Fruit fly (Drosophila melanogaster) whole organism, embryonic: ENCODE measurements around the gene CG11695.

Experiments used
- Atf-2 ChIP-seq: fragments of 200-800 bp; sonication (Bioruptor generic); optimal IDR thresholded peaks from 2 replicates; lab custom pipeline; 2016; ENCODE audit warnings: missing biosample characterization, missing genetic modification characterization
- Bgb ChIP-seq: fragments of 200-800 bp; sonication (Bioruptor generic); IDR thresholded peaks from 2 replicates; pipeline ENCODE4 v1.3.6; 2022; ENCODE audit warnings: missing biosample characterization, missing genetic modification characterization; ENCODE audit not compliant: partially characterized antibody
- CG11247 ChIP-seq: fragments of 200-800 bp; sonication (Bioruptor generic); IDR thresholded peaks from 2 replicates; pipeline ENCODE4 v1.3.6; 2022; ENCODE audit warnings: missing biosample characterization, missing genetic modification characterization
- CG12104 ChIP-seq: fragments of 200-800 bp; sonication (Bioruptor generic); optimal IDR thresholded peaks from 3 replicates; lab custom pipeline; 2016; ENCODE audit warnings: missing biosample characterization, missing genetic modification characterization
- CG12942 ChIP-seq: fragments of 200-800 bp; sonication (Bioruptor generic); optimal IDR thresholded peaks from 3 replicates; lab custom pipeline; 2016; ENCODE audit warnings: missing biosample characterization, missing genetic modification characterization
- CG15479 ChIP-seq: fragments of 200-800 bp; sonication (Bioruptor generic); optimal IDR thresholded peaks from 3 replicates; lab custom pipeline; 2019; ENCODE audit warnings: missing biosample characterization, mild to moderate bottlenecking, missing genetic modification characterization, moderate library complexity
- CG15514 ChIP-seq: fragments of 200-800 bp; sonication (Bioruptor generic); optimal IDR thresholded peaks from 3 replicates; lab custom pipeline; 2017; ENCODE audit warnings: missing biosample characterization, missing genetic modification characterization, mild to moderate bottlenecking, moderate library complexity, missing genetic modification reagents
- CG15696 ChIP-seq: fragments of 200-800 bp; sonication (Bioruptor generic); optimal IDR thresholded peaks from 2 replicates; lab custom pipeline; 2019; ENCODE audit warnings: missing biosample characterization, mild to moderate bottlenecking, missing genetic modification characterization, moderate library complexity
- CG17359 ChIP-seq: fragments of 200-800 bp; sonication (Bioruptor generic); optimal IDR thresholded peaks from 3 replicates; lab custom pipeline; 2018; ENCODE audit warnings: missing biosample characterization, mild to moderate bottlenecking, missing genetic modification characterization, moderate library complexity
- CG2202 ChIP-seq: fragments of 200-800 bp; sonication (Bioruptor generic); optimal IDR thresholded peaks from 2 replicates; lab custom pipeline; 2018; ENCODE audit warnings: missing biosample characterization, mild to moderate bottlenecking, missing genetic modification characterization
- CG30431 ChIP-seq: fragments of 200-800 bp; sonication (Bioruptor generic); optimal IDR thresholded peaks from 2 replicates; lab custom pipeline; 2017; ENCODE audit warnings: missing biosample characterization, missing genetic modification characterization
- CG31365 ChIP-seq: fragments of 200-800 bp; sonication (Bioruptor generic); optimal IDR thresholded peaks from 2 replicates; lab custom pipeline; 2018; ENCODE audit warnings: missing biosample characterization, mild to moderate bottlenecking, missing genetic modification characterization
- CG31441 ChIP-seq: fragments of 200-800 bp; sonication (Bioruptor generic); IDR thresholded peaks from 2 replicates; pipeline ENCODE4 v1.3.6; 2022; ENCODE audit warnings: missing biosample characterization, missing genetic modification characterization
- CG33557 ChIP-seq: fragments of 200-800 bp; sonication (Bioruptor generic); optimal IDR thresholded peaks from 2 replicates; lab custom pipeline; 2019; ENCODE audit warnings: missing biosample characterization, mild to moderate bottlenecking, missing genetic modification characterization, moderate library complexity
- CG4360 ChIP-seq: fragments of 200-800 bp; sonication (Bioruptor generic); IDR thresholded peaks from 2 replicates; pipeline ENCODE4 v1.3.6; 2022; ENCODE audit warnings: missing biosample characterization, missing genetic modification characterization
- CG5953 ChIP-seq: fragments of 200-800 bp; sonication (Bioruptor generic); IDR thresholded peaks from 2 replicates; pipeline ENCODE4 v1.3.6; 2022; ENCODE audit warnings: missing biosample characterization, missing genetic modification characterization
- CG6254 ChIP-seq: fragments of 200-800 bp; sonication (Bioruptor generic); optimal IDR thresholded peaks from 3 replicates; lab custom pipeline; 2017; ENCODE audit warnings: mild to moderate bottlenecking, missing biosample characterization, missing genetic modification reagents, missing genetic modification characterization
- CG6765 ChIP-seq: fragments of 200-800 bp; sonication (Bioruptor generic); optimal IDR thresholded peaks from 3 replicates; lab custom pipeline; 2017; ENCODE audit warnings: missing biosample characterization, mild to moderate bottlenecking, missing genetic modification characterization
- CG7786 ChIP-seq: fragments of 200-800 bp; sonication (Bioruptor generic); optimal IDR thresholded peaks from 2 replicates; lab custom pipeline; 2016; ENCODE audit warnings: missing biosample characterization, missing genetic modification characterization
- CG9797 ChIP-seq: fragments of 200-800 bp; sonication (Bioruptor generic); optimal IDR thresholded peaks from 3 replicates; lab custom pipeline; 2018; ENCODE audit warnings: missing biosample characterization, mild to moderate bottlenecking, missing genetic modification characterization
- Camta ChIP-seq: fragments of 200-800 bp; sonication (Bioruptor generic); optimal IDR thresholded peaks from 2 replicates; lab custom pipeline; 2016; ENCODE audit warnings: missing biosample characterization, missing genetic modification characterization
- Chrac-16 ChIP-seq: fragments of 200-800 bp; sonication (Bioruptor generic); optimal IDR thresholded peaks from 3 replicates; lab custom pipeline; 2016; ENCODE audit warnings: missing biosample characterization, missing genetic modification characterization
- D19B ChIP-seq: fragments of 200-800 bp; sonication (Bioruptor generic); optimal IDR thresholded peaks from 2 replicates; lab custom pipeline; 2017; ENCODE audit warnings: missing biosample characterization, mild to moderate bottlenecking, missing genetic modification characterization
- Drgx ChIP-seq: fragments of 200-800 bp; sonication (Bioruptor generic); IDR thresholded peaks from 2 replicates; pipeline ENCODE4 v1.3.6; 2022; ENCODE audit warnings: missing biosample characterization, missing genetic modification characterization
- Fer2 ChIP-seq: fragments of 200-800 bp; sonication (Bioruptor generic); optimal IDR thresholded peaks from 2 replicates; lab custom pipeline; 2018; ENCODE audit warnings: missing biosample characterization, mild to moderate bottlenecking, missing genetic modification characterization, moderate library complexity
- Hr39 ChIP-seq: fragments of >200 bp; optimal IDR thresholded peaks from 2 replicates; lab custom pipeline; 2017
- Jarid2 ChIP-seq: fragments of 200-800 bp; sonication (Bioruptor generic); optimal IDR thresholded peaks from 3 replicates; lab custom pipeline; 2017; ENCODE audit warnings: mild to moderate bottlenecking, missing biosample characterization, missing genetic modification reagents, missing genetic modification characterization
- Myb ChIP-seq: fragments of 200-800 bp; sonication (Bioruptor generic); optimal IDR thresholded peaks from 2 replicates; lab custom pipeline; 2016; ENCODE audit warnings: missing biosample characterization, missing genetic modification characterization
- NC2β ChIP-seq: fragments of 200-800 bp; sonication (Bioruptor generic); optimal IDR thresholded peaks from 2 replicates; lab custom pipeline; 2016; ENCODE audit warnings: missing biosample characterization, missing genetic modification characterization
- TFAM ChIP-seq: fragments of 200-800 bp; sonication (Bioruptor generic); optimal IDR thresholded peaks from 2 replicates; lab custom pipeline; 2017; ENCODE audit warnings: missing biosample characterization, missing genetic modification characterization, inconsistent platforms
- abd-A ChIP-seq: fragments of 200-800 bp; sonication (Bioruptor generic); optimal IDR thresholded peaks from 3 replicates; lab custom pipeline; 2019; ENCODE audit warnings: missing biosample characterization, mild to moderate bottlenecking, missing genetic modification characterization, moderate library complexity
- bsh ChIP-seq, 2 experiments: fragments of 200-800 bp; sonication (Bioruptor generic); optimal IDR thresholded peaks; 2 replicates each; lab custom pipeline; 2017 to 2018; ENCODE audit warnings: mild to moderate bottlenecking in 2 of 2, missing biosample characterization in 2 of 2, missing genetic modification characterization in 2 of 2, moderate library complexity in 1 of 2
- cg ChIP-seq: fragments of 200-800 bp; sonication (Bioruptor generic); optimal IDR thresholded peaks from 3 replicates; lab custom pipeline; 2019; ENCODE audit warnings: missing biosample characterization, mild to moderate bottlenecking, missing genetic modification characterization, moderate library complexity
- corto ChIP-seq: fragments of 200-800 bp; sonication (Bioruptor generic); optimal IDR thresholded peaks from 2 replicates; lab custom pipeline; 2016; ENCODE audit warnings: missing biosample characterization, mild to moderate bottlenecking, missing genetic modification characterization, moderate library complexity
- dan ChIP-seq: fragments of 200-800 bp; sonication (Bioruptor generic); IDR thresholded peaks from 2 replicates; pipeline ENCODE4 v1.3.6; 2022; ENCODE audit warnings: missing biosample characterization, missing genetic modification characterization
- exex ChIP-seq: fragments of 200-800 bp; sonication (Bioruptor generic); optimal IDR thresholded peaks from 4 replicates; lab custom pipeline; 2018; ENCODE audit warnings: missing biosample characterization, mild to moderate bottlenecking, missing genetic modification characterization, moderate library complexity
- ftz-f1 ChIP-seq: fragments of 200-800 bp; sonication (Bioruptor generic); optimal IDR thresholded peaks from 2 replicates; lab custom pipeline; 2016; ENCODE audit warnings: missing biosample characterization, missing genetic modification characterization
- gcm2 ChIP-seq: fragments of 200-800 bp; sonication (Bioruptor generic); optimal IDR thresholded peaks from 2 replicates; lab custom pipeline; 2016; ENCODE audit warnings: missing biosample characterization, missing genetic modification characterization
- gem ChIP-seq: fragments of 200-800 bp; sonication (Bioruptor generic); optimal IDR thresholded peaks from 2 replicates; lab custom pipeline; 2019; ENCODE audit warnings: missing biosample characterization, mild to moderate bottlenecking, missing genetic modification characterization, moderate library complexity
- gfzf ChIP-seq: fragments of 200-800 bp; sonication (Bioruptor generic); optimal IDR thresholded peaks from 2 replicates; lab custom pipeline; 2016; ENCODE audit warnings: missing biosample characterization, mild to moderate bottlenecking, missing genetic modification characterization, moderate library complexity
- h ChIP-seq: fragments of >200 bp; optimal IDR thresholded peaks from 2 replicates; lab custom pipeline; 2017
- mirr ChIP-seq: fragments of 200-800 bp; sonication (Bioruptor generic); optimal IDR thresholded peaks from 3 replicates; lab custom pipeline; 2018; ENCODE audit warnings: missing biosample characterization, mild to moderate bottlenecking, missing genetic modification characterization
- nerfin-1 ChIP-seq: fragments of 200-800 bp; sonication (Bioruptor generic); optimal IDR thresholded peaks from 3 replicates; lab custom pipeline; 2019; ENCODE audit warnings: missing biosample characterization, mild to moderate bottlenecking, missing genetic modification characterization, moderate library complexity
- pnt ChIP-seq: fragments of 200-800 bp; sonication (Bioruptor generic); optimal IDR thresholded peaks from 3 replicates; lab custom pipeline; 2016; ENCODE audit warnings: missing biosample characterization, missing genetic modification characterization
- pros ChIP-seq: fragments of 200-800 bp; sonication (Bioruptor generic); optimal IDR thresholded peaks from 3 replicates; lab custom pipeline; 2019; ENCODE audit warnings: missing biosample characterization, mild to moderate bottlenecking, missing genetic modification characterization, moderate library complexity
- salm ChIP-seq: fragments of 200-800 bp; sonication (Bioruptor generic); optimal IDR thresholded peaks from 2 replicates; lab custom pipeline; 2018; ENCODE audit warnings: missing biosample characterization, mild to moderate bottlenecking, missing genetic modification characterization
- shn ChIP-seq: fragments of 200-800 bp; sonication (Bioruptor generic); optimal IDR thresholded peaks from 3 replicates; lab custom pipeline; 2016; ENCODE audit warnings: missing biosample characterization, missing genetic modification characterization
- slp2 ChIP-seq: fragments of 200-800 bp; sonication (Bioruptor generic); optimal IDR thresholded peaks from 2 replicates; lab custom pipeline; 2016; ENCODE audit warnings: missing biosample characterization, missing genetic modification characterization
- tgo ChIP-seq: fragments of 200-800 bp; sonication (Bioruptor generic); IDR thresholded peaks from 3 replicates; pipeline ENCODE4 v1.3.6; 2022; ENCODE audit warnings: missing biosample characterization, missing genetic modification characterization
- usp ChIP-seq: fragments of >200 bp; optimal IDR thresholded peaks from 2 replicates; lab custom pipeline; 2017; ENCODE audit warnings: missing biosample characterization, missing genetic modification characterization

Gene CG11695

dm6 chrX:11580200-11580840 lies 3.6 kb downstream of the CG11695 start, which contains the start of gene nod:
Gene nod (plus strand): TSS chrX:11580772.
- TF ChIP-seq gfzf (GFP tag; lab: Kevin White, UChicago) (peak; percentile 92), Fer2 (no peak), CG12942 (GFP tag; lab: Kevin White, UChicago) (peak; percentile 52), pros (GFP tag; lab: Kevin White, UChicago) (no peak), CG15514 (GFP tag; lab: Kevin White, UChicago) (peak; percentile 79), D19B (GFP tag; lab: Kevin White, UChicago) (no peak), salm (tag; lab: Kevin White, UChicago) (peak; percentile 31), CG6254 (no peak), CG30431 (peak; percentile 35), NC2β (GFP tag; lab: Kevin White, UChicago) (peak; percentile 57), nerfin-1 (tag; lab: Kevin White, UChicago) (peak; percentile 72), dan (GFP tag; lab: Robert Waterston, UW) (no peak), Hr39 (lab: Kevin White, UChicago) (no peak), CG15696 (tag; lab: Kevin White, UChicago) (peak; percentile 41), Drgx (GFP tag; lab: Robert Waterston, UW) (0 out of 2 replicates have a peak, but pooled peaks have one; percentile 22), CG2202 (tag; lab: Kevin White, UChicago) (no peak), CG31365 (tag; lab: Kevin White, UChicago) (no peak), bsh (GFP tag; optimal IDR thresholded peaks at IDR 0.05; lab: Kevin White, UChicago) (peak in 1 of 2 experiments; percentile 57), gcm2 (GFP tag; lab: Kevin White, UChicago) (peak; percentile 46), CG9797 (GFP tag; lab: Kevin White, UChicago) (peak; percentile 93), exex (tag; lab: Kevin White, UChicago) (peak; percentile 65), CG15479 (peak; percentile 66), CG11247 (GFP tag; lab: Robert Waterston, UW) (0 out of 2 replicates have a peak, but pooled peaks have one; percentile 26), mirr (GFP tag; lab: Kevin White, UChicago) (peak; percentile 42), Atf-2 (peak; percentile 69), CG31441 (GFP tag; lab: Robert Waterston, UW) (peak; percentile 53; the same call in 1 of the 2 replicates), Chrac-16 (GFP tag; lab: Kevin White, UChicago) (peak; percentile 57), ftz-f1 (peak; percentile 87), abd-A (no peak), Camta (GFP tag; lab: Kevin White, UChicago) (peak; percentile 27), usp (GFP tag; lab: Kevin White, UChicago) (no peak), CG5953 (GFP tag; lab: Robert Waterston, UW) (peak; percentile 32; the same call in 1 of the 2 replicates), corto (GFP tag; lab: Kevin White, UChicago) (no peak), CG4360 (GFP tag; lab: Robert Waterston, UW) (no peak), gem (tag; lab: Kevin White, UChicago) (peak; percentile 75), Bgb (peak; percentile 75), pnt (peak; percentile 68), h (no peak), CG33557 (GFP tag; lab: Kevin White, UChicago) (no peak), tgo (GFP tag; lab: Robert Waterston, UW) (peak; percentile 52; the same call in 1 of the 3 replicates), CG7786 (GFP tag; lab: Kevin White, UChicago) (peak; percentile 61), TFAM (GFP tag; lab: Kevin White, UChicago) (no peak), slp2 (GFP tag; lab: Kevin White, UChicago) (peak; percentile 63), cg (GFP tag; lab: Kevin White, UChicago) (no peak), CG6765 (GFP tag; lab: Kevin White, UChicago) (peak; percentile 46), shn (GFP tag; lab: Kevin White, UChicago) (peak; percentile 67), Myb (GFP tag; lab: Kevin White, UChicago) (peak; percentile 97), CG12104 (GFP tag; lab: Kevin White, UChicago) (no peak), Jarid2 (GFP tag; lab: Kevin White, UChicago) (no peak), CG17359 (tag; lab: Kevin White, UChicago) (peak; percentile 69)
